Fruit fly (Drosophila melanogaster): ENCODE results near the gene CG11403.

Gene CG11403

dm6 chrX:1262536-1263263 is 23.0 kb upstream of the CG11403 start (continued):
- TF ChIP-seq nerfin-1 (tag; optimal IDR thresholded peaks at IDR 0.05) (no peak), danr (GFP tag; IDR thresholded peaks at IDR 0.05) (no peak), wor (GFP tag; IDR thresholded peaks at IDR 0.05) (no peak), CkIIα-i1 (GFP tag; IDR thresholded peaks at IDR 0.05) (no peak), sr (GFP tag; IDR thresholded peaks at IDR 0.05) (peak; percentile 26; the same call in 1 of the 3 replicates), CG18599 (GFP tag; optimal IDR thresholded peaks at IDR 0.05) (no peak), kni (GFP tag; optimal IDR thresholded peaks at IDR 0.05) (peak; percentile 72), otp (GFP tag; IDR thresholded peaks at IDR 0.05) (peak; percentile 38; the same call in 2 of the 3 replicates), exex (tag; optimal IDR thresholded peaks at IDR 0.05) (peak; percentile 67), shn (GFP tag; optimal IDR thresholded peaks at IDR 0.05) (no peak), CG8924 (tag; optimal IDR thresholded peaks at IDR 0.05) (no peak), cwo (GFP tag; optimal IDR thresholded peaks at IDR 0.05) (peak; percentile 5), Hr3 (GFP tag; optimal IDR thresholded peaks at IDR 0.05) (no peak), CG13894 (tag; optimal IDR thresholded peaks at IDR 0.05) (peak; percentile 31), Atf6 (GFP tag; IDR thresholded peaks at IDR 0.05) (0 out of 2 replicates have a peak, but pooled peaks have one; percentile 7)

- TF ChIP-seq CG9932 (GFP tag; IDR thresholded peaks at IDR 0.05) (peak; percentile 60), CG7839 (tag; optimal IDR thresholded peaks at IDR 0.05) (peak; percentile 19), CG14014 (GFP tag; IDR thresholded peaks at IDR 0.05) (0 out of 2 replicates have a peak, but pooled peaks have one; percentile 46), CG15073 (GFP tag; optimal IDR thresholded peaks at IDR 0.05) (no peak), Drgx (GFP tag; IDR thresholded peaks at IDR 0.05) (0 out of 2 replicates have a peak, but pooled peaks have one; percentile 23), Dip3 (GFP tag; optimal IDR thresholded peaks at IDR 0.05) (no peak), vvl (GFP tag; IDR thresholded peaks at IDR 0.05) (0 out of 2 replicates have a peak, but pooled peaks have one; percentile 22), Opbp (GFP tag; IDR thresholded peaks at IDR 0.05; ENCODE audit: partially characterized antibody) (no peak), Xbp1 (GFP tag; optimal IDR thresholded peaks at IDR 0.05) (peak; percentile 31), PHDP (tag; optimal IDR thresholded peaks at IDR 0.05) (peak; percentile 5), zfh2 (GFP tag; optimal IDR thresholded peaks at IDR 0.05) (peak; percentile 35), CG13296 (GFP tag; optimal IDR thresholded peaks at IDR 0.05) (peak; percentile 42), gem (tag; optimal IDR thresholded peaks at IDR 0.05) (peak; percentile 25), sob (GFP tag; IDR thresholded peaks at IDR 0.05) (peak; percentile 14; the same call in 1 of the 2 replicates), Nf-YC (tag; optimal IDR thresholded peaks at IDR 0.05) (peak; percentile 14), CG7556 (GFP tag; optimal IDR thresholded peaks at IDR 0.05) (no peak), Deaf1 (tag; optimal IDR thresholded peaks at IDR 0.05) (no peak), peb (GFP tag; IDR thresholded peaks at IDR 0.05) (no peak), NfI (GFP tag; optimal IDR thresholded peaks at IDR 0.05) (peak; percentile 18), Rfx (GFP tag; IDR thresholded peaks at IDR 0.05) (peak; percentile 62; the same call in 1 of the 2 replicates), CG10543 (GFP tag; optimal IDR thresholded peaks at IDR 0.05) (peak; percentile 17), CG2678 (tag; optimal IDR thresholded peaks at IDR 0.05) (peak; percentile 46), CG2120 (GFP tag; optimal IDR thresholded peaks at IDR 0.05) (peak; percentile 55), CG15269 (tag; optimal IDR thresholded peaks at IDR 0.05) (peak; percentile 51), lab (GFP tag; optimal IDR thresholded peaks at IDR 0.05) (peak; percentile 52), Hr51 (GFP tag; optimal IDR thresholded peaks at IDR 0.05) (peak in 1 of 2 experiments; percentile 30), D19B (GFP tag; optimal IDR thresholded peaks at IDR 0.05) (peak; percentile 90), dysf (GFP tag; IDR thresholded peaks at IDR 0.05) (peak; percentile 54; the same call in 2 of the 3 replicates), CHES-1-like (GFP tag; optimal IDR thresholded peaks at IDR 0.05) (no peak), CG10366 (GFP tag; IDR thresholded peaks at IDR 0.05) (0 out of 2 replicates have a peak, but pooled peaks have one; percentile 14), BtbVII (GFP tag; optimal IDR thresholded peaks at IDR 0.05) (peak; percentile 39), pan (optimal IDR thresholded peaks at IDR 0.05) (no peak), pan (GFP tag; optimal IDR thresholded peaks at IDR 0.05 in 1 of 2, IDR thresholded peaks at IDR 0.05 in 1 of 2) (peak in 1 of 2 experiments; percentile 21)
Measured at dm6 chrX:1260327-1260726, 20.6 kb upstream of the CG11403 start.
